Worm (Caenorhabditis elegans): Measurements from ENCODE around the gene F59A6.13.

Gene F59A6.13

ce11 chrII:5056254-5056653, 33.6 kb downstream of the F59A6.13 start (continued):
- no peak for TF ChIP-seq zim-3 (tag; optimal IDR thresholded peaks at IDR 0.05)
- peak; percentile 35 for TF ChIP-seq lin-54 (GFP tag; optimal IDR thresholded peaks at IDR 0.05)
- no peak for TF ChIP-seq B0261.1 (tag; optimal IDR thresholded peaks at IDR 0.05)
- TF ChIP-seq lin-40 (tag; optimal IDR thresholded peaks at IDR 0.05) = no peak
- no peak for TF ChIP-seq rec-8 (tag; optimal IDR thresholded peaks at IDR 0.05)
- no peak for TF ChIP-seq mes-4 (tag; optimal IDR thresholded peaks at IDR 0.05)
- TF ChIP-seq lag-1 (GFP tag; IDR thresholded peaks at IDR 0.05) = no peak
- no peak for TF ChIP-seq Y79H2A.3 (GFP tag; conservative IDR thresholded peaks at IDR 0.05)
- no peak for TF ChIP-seq C17E4.6 (GFP tag; IDR thresholded peaks at IDR 0.05)
- TF ChIP-seq lsy-27 (tag; optimal IDR thresholded peaks at IDR 0.05; ENCODE audit: borderline replicate concordance, insufficient read depth) = no peak

- TF ChIP-seq him-1 (tag; optimal IDR thresholded peaks at IDR 0.05) (peak; percentile 91), die-1 (tag; optimal IDR thresholded peaks at IDR 0.05) (peak; percentile 15), F39B2.1 (GFP tag; IDR thresholded peaks at IDR 0.05) (no peak), nhr-80 (tag; optimal IDR thresholded peaks at IDR 0.05) (peak; percentile 1), egl-44 (GFP tag; IDR thresholded peaks at IDR 0.05) (0 out of 2 replicates have a peak, but pooled peaks have one; percentile 16), athp-1 (tag; optimal IDR thresholded peaks at IDR 0.05) (no peak), madf-8 (GFP tag; conservative IDR thresholded peaks at IDR 0.05) (peak; percentile 41), tlf-1 (GFP tag; optimal IDR thresholded peaks at IDR 0.05) (peak; percentile 43), F37B4.10 (GFP tag; IDR thresholded peaks at IDR 0.05) (0 out of 2 replicates have a peak, but pooled peaks have one; percentile 72), hlh-26 (GFP tag; conservative IDR thresholded peaks at IDR 0.05) (no peak), ztf-18 (tag; optimal IDR thresholded peaks at IDR 0.05) (peak; percentile 32), nfyb-1 (GFP tag; IDR thresholded peaks at IDR 0.05) (peak; percentile 88), egrh-3 (GFP tag; IDR thresholded peaks at IDR 0.05) (no peak), sptf-2 (GFP tag; optimal IDR thresholded peaks at IDR 0.05) (no peak), madf-3 (GFP tag; IDR thresholded peaks at IDR 0.05) (peak; percentile 73), atf-7 (tag; optimal IDR thresholded peaks at IDR 0.05) (peak; percentile 8), mel-28 (tag; optimal IDR thresholded peaks at IDR 0.05; ENCODE audit: borderline replicate concordance) (no peak), mes-4 (tag; optimal IDR thresholded peaks at IDR 0.05) (peak; percentile 15), F49E8.2 (tag; optimal IDR thresholded peaks at IDR 0.05; ENCODE audit: insufficient read depth) (peak; percentile 75), sea-2 (GFP tag; IDR thresholded peaks at IDR 0.05) (no peak), aptf-3 (GFP tag; IDR thresholded peaks at IDR 0.05) (peak; percentile 86; the same call in 1 of the 2 replicates), F57A8.1 (GFP tag; optimal IDR thresholded peaks at IDR 0.05) (no peak), lsy-27 (tag; optimal IDR thresholded peaks at IDR 0.05; ENCODE audit: borderline replicate concordance, insufficient read depth) (no peak), ztf-28 (GFP tag; IDR thresholded peaks at IDR 0.05) (peak; percentile 48; the same call in 1 of the 2 replicates), rpc-1 (optimal IDR thresholded peaks at IDR 0.05) (peak; percentile 58), rpc-1 (tag; optimal IDR thresholded peaks at IDR 0.05) (peak; percentile 66), cebp-1 (GFP tag; IDR thresholded peaks at IDR 0.05) (no peak), cebp-1 (tag; optimal IDR thresholded peaks at IDR 0.05) (peak; percentile 53), F55B11.4 (tag; optimal IDR thresholded peaks at IDR 0.05; ENCODE audit: borderline replicate concordance, insufficient read depth) (no peak), somi-1 (GFP tag; optimal IDR thresholded peaks at IDR 0.05) (no peak), B0261.1 (tag; optimal IDR thresholded peaks at IDR 0.05) (peak; percentile 92), Y53F4B.3 (GFP tag; IDR thresholded peaks at IDR 0.05) (no peak), egl-18 (GFP tag; IDR thresholded peaks at IDR 0.05) (no peak), ets-4 (GFP tag; optimal IDR thresholded peaks at IDR 0.05) (no peak), Y53G8AR.9 (GFP tag; conservative IDR thresholded peaks at IDR 0.05) (peak; percentile 88), ceh-100 (GFP tag; IDR thresholded peaks at IDR 0.05) (peak; percentile 86), hmg-1.2 (GFP tag; IDR thresholded peaks at IDR 0.05) (peak; percentile 74), lag-1 (GFP tag; IDR thresholded peaks at IDR 0.05) (no peak), ceh-40 (GFP tag; IDR thresholded peaks at IDR 0.05) (0 out of 2 replicates have a peak, but pooled peaks have one; percentile 42), ceh-79 (tag; optimal IDR thresholded peaks at IDR 0.05) (peak; percentile 19), lin-26 (GFP tag; IDR thresholded peaks at IDR 0.05) (peak; percentile 61; the same call in 1 of the 2 replicates)
These were observed 34.7 kb downstream of the F59A6.13 start for ce11 chrII:5057315-5057714.
